Fruit fly (Drosophila melanogaster): ENCODE results near the gene CG7110.

Gene CG7110

dm6 chr2L:13378488-13378964, 20.3 kb upstream of the CG7110 start, which contains the start of the genes CG9302 and beta'COP (continued):
- peak; percentile 75 for TF ChIP-seq CG7839 (tag; optimal IDR thresholded peaks at IDR 0.05)
- TF ChIP-seq lola (GFP tag; optimal IDR thresholded peaks at IDR 0.05), result peak in 1 of 3 experiments; percentile 75
- TF ChIP-seq CG4424 (GFP tag; optimal IDR thresholded peaks at IDR 0.05), result peak; percentile 68
- no peak for TF ChIP-seq pb (GFP tag; optimal IDR thresholded peaks at IDR 0.05)
- TF ChIP-seq CG13287 (GFP tag; IDR thresholded peaks at IDR 0.05; ENCODE audit: partially characterized antibody), result peak; percentile 74
- no peak for TF ChIP-seq ems (GFP tag; optimal IDR thresholded peaks at IDR 0.05)
- TF ChIP-seq CG43689 (GFP tag; IDR thresholded peaks at IDR 0.05), result no peak
- no peak for TF ChIP-seq hkb (optimal IDR thresholded peaks at IDR 0.05)
- TF ChIP-seq hkb (GFP tag; IDR thresholded peaks at IDR 0.05), result no peak
- TF ChIP-seq CG10979 (tag; optimal IDR thresholded peaks at IDR 0.05), result peak; percentile 55
- peak; percentile 71 for TF ChIP-seq mam (GFP tag; optimal IDR thresholded peaks at IDR 0.05)
- TF ChIP-seq sna (GFP tag; IDR thresholded peaks at IDR 0.05; ENCODE audit: partially characterized antibody), result no peak; the same call in 1 of the 2 replicates
- peak in 1 of 2 experiments; percentile 38 for TF ChIP-seq Hr51 (GFP tag; optimal IDR thresholded peaks at IDR 0.05)
- TF ChIP-seq cg (GFP tag; optimal IDR thresholded peaks at IDR 0.05), result no peak
- no peak for TF ChIP-seq vvl (GFP tag; IDR thresholded peaks at IDR 0.05)
- peak; percentile 17 for TF ChIP-seq maf-S (GFP tag; optimal IDR thresholded peaks at IDR 0.05)
- TF ChIP-seq twi (tag; optimal IDR thresholded peaks at IDR 0.05), result peak; percentile 65
- TF ChIP-seq Max (GFP tag; optimal IDR thresholded peaks at IDR 0.05), result peak; percentile 64
- TF ChIP-seq CG17568 (GFP tag; optimal IDR thresholded peaks at IDR 0.05), result no peak
- peak; percentile 35 for TF ChIP-seq pzg (GFP tag; optimal IDR thresholded peaks at IDR 0.05)
- TF ChIP-seq HmgZ (tag; optimal IDR thresholded peaks at IDR 0.05), result peak; percentile 42
- peak; percentile 40 for TF ChIP-seq Elba2 (GFP tag; optimal IDR thresholded peaks at IDR 0.05)
- peak; percentile 69 for TF ChIP-seq NfI (GFP tag; optimal IDR thresholded peaks at IDR 0.05)
- TF ChIP-seq NC2β (GFP tag; optimal IDR thresholded peaks at IDR 0.05), result no peak
- 0 out of 2 replicates have a peak, but pooled peaks have one; percentile 35 for TF ChIP-seq ranshi (GFP tag; IDR thresholded peaks at IDR 0.05)
- TF ChIP-seq CG15011 (GFP tag; optimal IDR thresholded peaks at IDR 0.05), result no peak
- TF ChIP-seq zfh2 (GFP tag; optimal IDR thresholded peaks at IDR 0.05), result peak; percentile 64
- peak; percentile 68 for TF ChIP-seq CG18619 (GFP tag; optimal IDR thresholded peaks at IDR 0.05)
- no peak for TF ChIP-seq wek (GFP tag; optimal IDR thresholded peaks at IDR 0.05)
- peak; percentile 80 for TF ChIP-seq Dbx (GFP tag; IDR thresholded peaks at IDR 0.05)
- TF ChIP-seq pfk (GFP tag; optimal IDR thresholded peaks at IDR 0.05), result no peak
- TF ChIP-seq Asciz (GFP tag; optimal IDR thresholded peaks at IDR 0.05), result no peak
- TF ChIP-seq Rx (GFP tag; IDR thresholded peaks at IDR 0.05), result 0 out of 2 replicates have a peak, but pooled peaks have one; percentile 22
- TF ChIP-seq NC2α (GFP tag; optimal IDR thresholded peaks at IDR 0.05), result no peak
- TF ChIP-seq Hmx (GFP tag; optimal IDR thresholded peaks at IDR 0.05), result no peak
- TF ChIP-seq oc (tag; optimal IDR thresholded peaks at IDR 0.05), result no peak
- peak in 1 of 2 experiments; percentile 72 for TF ChIP-seq pan (optimal IDR thresholded peaks at IDR 0.05)
- TF ChIP-seq pan (GFP tag; optimal IDR thresholded peaks at IDR 0.05 in 1 of 2, IDR thresholded peaks at IDR 0.05 in 1 of 2), result peak; percentile 47 to 72
- peak; percentile 48 for TF ChIP-seq CG7786 (GFP tag; optimal IDR thresholded peaks at IDR 0.05)
- peak; percentile 19 for TF ChIP-seq vfl (GFP tag; optimal IDR thresholded peaks at IDR 0.05)
- peak; percentile 67 for TF ChIP-seq dmrt11E (tag; optimal IDR thresholded peaks at IDR 0.05)
- peak; percentile 81 for TF ChIP-seq CG9932 (GFP tag; IDR thresholded peaks at IDR 0.05)
- peak; percentile 43 for TF ChIP-seq CG8944 (GFP tag; optimal IDR thresholded peaks at IDR 0.05)
- TF ChIP-seq Side (GFP tag; optimal IDR thresholded peaks at IDR 0.05), result no peak
- TF ChIP-seq CG6175 (GFP tag; IDR thresholded peaks at IDR 0.05), result no peak
- TF ChIP-seq tap (tag; optimal IDR thresholded peaks at IDR 0.05), result no peak
- TF ChIP-seq CG8359 (GFP tag; optimal IDR thresholded peaks at IDR 0.05; ENCODE audit: borderline replicate concordance), result no peak
- TF ChIP-seq caup (GFP tag; optimal IDR thresholded peaks at IDR 0.05; ENCODE audit: severe bottlenecking), result peak; percentile 48
- peak in 1 of 2 experiments; percentile 20 for TF ChIP-seq chif (GFP tag; optimal IDR thresholded peaks at IDR 0.05)
- TF ChIP-seq Pdp1 (GFP tag; optimal IDR thresholded peaks at IDR 0.05), result peak; percentile 15 to 57
